Fruit fly (Drosophila melanogaster) whole organism, embryonic: Measurements from ENCODE around the gene Rdl.

ENCODE experiments used
- ATbp ChIP-seq: fragments of 200-800 bp; sonication (Bioruptor generic); optimal IDR thresholded peaks from 2 replicates; lab custom pipeline; 2017; ENCODE audit warnings: missing biosample characterization, mild to moderate bottlenecking, missing genetic modification characterization, missing genetic modification reagents
- B-H2 ChIP-seq: fragments of 200-800 bp; sonication (Bioruptor generic); optimal IDR thresholded peaks from 2 replicates; lab custom pipeline; 2018; ENCODE audit warnings: missing biosample characterization, mild to moderate bottlenecking, missing genetic modification characterization
- Blimp-1 ChIP-seq: fragments of 200-800 bp; sonication (Bioruptor generic); optimal IDR thresholded peaks from 3 replicates; lab custom pipeline; 2018; ENCODE audit warnings: missing biosample characterization, missing genetic modification characterization, mild to moderate bottlenecking, moderate library complexity, missing genetic modification reagents
- CG10267 ChIP-seq: fragments of 200-800 bp; sonication (Bioruptor generic); optimal IDR thresholded peaks from 2 replicates; lab custom pipeline; 2018; ENCODE audit warnings: missing biosample characterization, mild to moderate bottlenecking, missing genetic modification characterization, moderate library complexity
- CG10543 ChIP-seq: fragments of 200-800 bp; sonication (Bioruptor generic); optimal IDR thresholded peaks from 3 replicates; lab custom pipeline; 2017; ENCODE audit warnings: missing biosample characterization, mild to moderate bottlenecking, missing genetic modification characterization, moderate library complexity
- CG11504 ChIP-seq: fragments of 200-800 bp; sonication (Bioruptor generic); optimal IDR thresholded peaks from 3 replicates; lab custom pipeline; 2019; ENCODE audit warnings: missing biosample characterization, mild to moderate bottlenecking, missing genetic modification characterization, moderate library complexity
- CG11723 ChIP-seq: fragments of 200-800 bp; sonication (Bioruptor generic); optimal IDR thresholded peaks from 2 replicates; lab custom pipeline; 2017; ENCODE audit warnings: missing biosample characterization, mild to moderate bottlenecking, missing genetic modification characterization
- CG12769 ChIP-seq: fragments of 200-800 bp; sonication (Bioruptor generic); optimal IDR thresholded peaks from 2 replicates; lab custom pipeline; 2019; ENCODE audit warnings: missing biosample characterization, mild to moderate bottlenecking, missing genetic modification characterization, moderate library complexity
- CG14050 ChIP-seq: fragments of 200-800 bp; sonication (Bioruptor generic); IDR thresholded peaks from 3 replicates; pipeline ENCODE4 v1.3.6; 2022; ENCODE audit warnings: missing biosample characterization, missing genetic modification characterization
- CG14667 ChIP-seq: fragments of 200-800 bp; sonication (Bioruptor generic); IDR thresholded peaks from 2 replicates; pipeline ENCODE4 v1.3.6; 2022; ENCODE audit warnings: missing biosample characterization, missing genetic modification characterization
- CG1603 ChIP-seq: fragments of 200-800 bp; sonication (Bioruptor generic); optimal IDR thresholded peaks from 2 replicates; lab custom pipeline; 2019; ENCODE audit warnings: missing biosample characterization, mild to moderate bottlenecking, missing genetic modification characterization, moderate library complexity
- CG1647 ChIP-seq: fragments of 200-800 bp; sonication (Bioruptor generic); optimal IDR thresholded peaks from 3 replicates; lab custom pipeline; 2016; ENCODE audit warnings: missing biosample characterization, missing genetic modification characterization
- CG2199 ChIP-seq: fragments of 200-800 bp; sonication (Bioruptor generic); IDR thresholded peaks from 3 replicates; pipeline ENCODE4 v1.3.6; 2022; ENCODE audit warnings: missing biosample characterization, missing genetic modification characterization
- CG2889 ChIP-seq: fragments of 200-800 bp; sonication (Bioruptor generic); IDR thresholded peaks from 3 replicates; pipeline ENCODE4 v1.3.6; 2022; ENCODE audit warnings: missing biosample characterization, missing genetic modification characterization
- CG30403 ChIP-seq: fragments of 200-800 bp; sonication (Bioruptor generic); optimal IDR thresholded peaks from 3 replicates; lab custom pipeline; 2016; ENCODE audit warnings: missing biosample characterization, missing genetic modification characterization
- CG3281 ChIP-seq: fragments of 200-800 bp; sonication (Bioruptor generic); optimal IDR thresholded peaks from 3 replicates; lab custom pipeline; 2017; ENCODE audit warnings: missing biosample characterization, mild to moderate bottlenecking, missing genetic modification characterization
- CG4328 ChIP-seq: fragments of 200-800 bp; sonication (Bioruptor generic); optimal IDR thresholded peaks from 3 replicates; lab custom pipeline; 2017; ENCODE audit warnings: missing biosample characterization, missing genetic modification reagents, missing genetic modification characterization
- CG4707 ChIP-seq: fragments of 200-800 bp; sonication (Bioruptor generic); optimal IDR thresholded peaks from 2 replicates; lab custom pipeline; 2018; ENCODE audit warnings: missing biosample characterization, mild to moderate bottlenecking, missing genetic modification characterization, moderate library complexity
- CG6689 ChIP-seq: fragments of 200-800 bp; sonication (Bioruptor generic); IDR thresholded peaks from 2 replicates; pipeline ENCODE4 v1.3.6; 2022; ENCODE audit warnings: missing biosample characterization, missing genetic modification characterization
- CG7963 ChIP-seq: fragments of 200-800 bp; sonication (Bioruptor generic); IDR thresholded peaks from 3 replicates; pipeline ENCODE4 v1.3.6; 2022; ENCODE audit warnings: missing biosample characterization, missing genetic modification characterization; ENCODE audit not compliant: partially characterized antibody
- CTCF ChIP-seq: fragments of 200-800 bp; sonication (Bioruptor generic); optimal IDR thresholded peaks from 2 replicates; lab custom pipeline; 2017; ENCODE audit warnings: missing biosample characterization, mild to moderate bottlenecking, missing genetic modification characterization, moderate library complexity
- Dek ChIP-seq: fragments of 200-800 bp; sonication (Bioruptor generic); optimal IDR thresholded peaks from 3 replicates; lab custom pipeline; 2019; ENCODE audit warnings: missing biosample characterization, mild to moderate bottlenecking, missing genetic modification characterization, moderate library complexity
- Eip74EF ChIP-seq, 2 experiments: fragments of 200-800 bp in 1 of 2; fragments of >200 bp in 1 of 2; sonication (Bioruptor generic) in 1 of 2; optimal IDR thresholded peaks; 2 replicates each; lab custom pipeline; 2017 to 2019; ENCODE audit warnings: missing biosample characterization in 2 of 2, missing genetic modification characterization in 2 of 2, mild to moderate bottlenecking in 1 of 2, moderate library complexity in 1 of 2
- Elba2 ChIP-seq: fragments of 200-800 bp; sonication (Bioruptor generic); optimal IDR thresholded peaks from 3 replicates; lab custom pipeline; 2016; ENCODE audit warnings: missing biosample characterization, missing genetic modification characterization
- Fer1 ChIP-seq: fragments of 200-800 bp; sonication (Bioruptor generic); optimal IDR thresholded peaks from 2 replicates; lab custom pipeline; 2017; ENCODE audit warnings: missing biosample characterization, mild to moderate bottlenecking, missing genetic modification characterization
- H15 ChIP-seq: fragments of 200-800 bp; sonication (Bioruptor generic); IDR thresholded peaks from 3 replicates; pipeline ENCODE4 v1.3.6; 2022; ENCODE audit warnings: missing biosample characterization, missing genetic modification characterization
- HLH3B ChIP-seq: fragments of 200-800 bp; sonication (Bioruptor generic); IDR thresholded peaks from 2 replicates; pipeline ENCODE4 v1.3.6; 2022; ENCODE audit warnings: missing biosample characterization, missing genetic modification characterization
- HLH54F ChIP-seq: fragments of 200-800 bp; sonication (Bioruptor generic); optimal IDR thresholded peaks from 3 replicates; lab custom pipeline; 2016; ENCODE audit warnings: missing biosample characterization, missing genetic modification characterization
- Hmr ChIP-seq: fragments of 200-800 bp; sonication (Bioruptor generic); optimal IDR thresholded peaks from 3 replicates; lab custom pipeline; 2017; ENCODE audit warnings: mild to moderate bottlenecking, missing biosample characterization, missing genetic modification reagents, missing genetic modification characterization
- Meics ChIP-seq: fragments of 200-800 bp; sonication (Bioruptor generic); optimal IDR thresholded peaks from 2 replicates; lab custom pipeline; 2017; ENCODE audit warnings: missing biosample characterization, mild to moderate bottlenecking, missing genetic modification characterization
- Pdp1 ChIP-seq, 2 experiments: fragments of 200-800 bp; sonication (Bioruptor generic); optimal IDR thresholded peaks; 3 replicates each; lab custom pipeline; 2016; ENCODE audit warnings: missing biosample characterization in 2 of 2, missing genetic modification characterization in 2 of 2, mild to moderate bottlenecking in 1 of 2, moderate library complexity in 1 of 2
- Xbp1 ChIP-seq: fragments of 200-800 bp; sonication (Bioruptor generic); optimal IDR thresholded peaks from 3 replicates; lab custom pipeline; 2016; ENCODE audit warnings: missing biosample characterization, mild to moderate bottlenecking, missing genetic modification characterization
- bcd ChIP-seq: fragments of 200-800 bp; sonication (Bioruptor generic); optimal IDR thresholded peaks from 2 replicates; lab custom pipeline; 2017; ENCODE audit warnings: missing biosample characterization, mild to moderate bottlenecking, missing genetic modification characterization
- chinmo ChIP-seq: fragments of 200-800 bp; sonication (Bioruptor generic); IDR thresholded peaks from 4 replicates; pipeline ENCODE4 v1.3.6; 2022; ENCODE audit warnings: missing biosample characterization, missing genetic modification characterization; ENCODE audit not compliant: partially characterized antibody
- eve ChIP-seq, 2 experiments: fragments of >200 bp; optimal IDR thresholded peaks; 2 replicates each; lab custom pipeline; 2017; ENCODE audit warnings: missing biosample characterization in 2 of 2, missing genetic modification characterization in 2 of 2
- exex ChIP-seq: fragments of 200-800 bp; sonication (Bioruptor generic); optimal IDR thresholded peaks from 4 replicates; lab custom pipeline; 2018; ENCODE audit warnings: missing biosample characterization, mild to moderate bottlenecking, missing genetic modification characterization, moderate library complexity
- ftz-f1 ChIP-seq: fragments of 200-800 bp; sonication (Bioruptor generic); optimal IDR thresholded peaks from 2 replicates; lab custom pipeline; 2016; ENCODE audit warnings: missing biosample characterization, missing genetic modification characterization
- gem ChIP-seq: fragments of 200-800 bp; sonication (Bioruptor generic); optimal IDR thresholded peaks from 2 replicates; lab custom pipeline; 2019; ENCODE audit warnings: missing biosample characterization, mild to moderate bottlenecking, missing genetic modification characterization, moderate library complexity
- hb ChIP-seq: fragments of 200-800 bp; sonication (Bioruptor generic); IDR thresholded peaks from 3 replicates; pipeline ENCODE4 v1.3.6; 2022; ENCODE audit warnings: missing biosample characterization, missing genetic modification characterization; ENCODE audit not compliant: partially characterized antibody
- kay ChIP-seq: fragments of 200-800 bp; sonication (Bioruptor generic); optimal IDR thresholded peaks from 2 replicates; lab custom pipeline; 2016; ENCODE audit warnings: missing biosample characterization, missing genetic modification characterization
- p53 ChIP-seq: fragments of 200-800 bp; sonication (Bioruptor generic); optimal IDR thresholded peaks from 2 replicates; lab custom pipeline; 2016; ENCODE audit warnings: missing biosample characterization, missing genetic modification characterization
- pan ChIP-seq, 4 experiments: fragments of >200 bp in 3 of 4; fragments of 200-800 bp in 1 of 4; sonication (Bioruptor generic) in 1 of 4; optimal IDR thresholded peaks in 3 of 4; IDR thresholded peaks in 1 of 4; 2 replicates each; pipeline versions ENCODE4 v1.3.6 to Lab custom; 2017 to 2022; ENCODE audit warnings: missing biosample characterization in 2 of 4, missing genetic modification characterization in 2 of 4, mixed read lengths in 1 of 4
- peb ChIP-seq: fragments of 200-800 bp; sonication (Bioruptor generic); IDR thresholded peaks from 2 replicates; pipeline ENCODE4 v1.3.6; 2022; ENCODE audit warnings: missing biosample characterization, missing genetic modification characterization
- pita ChIP-seq: fragments of 200-800 bp; sonication (Bioruptor generic); optimal IDR thresholded peaks from 2 replicates; lab custom pipeline; 2017; ENCODE audit warnings: missing biosample characterization, mild to moderate bottlenecking, missing genetic modification characterization
- pros ChIP-seq: fragments of 200-800 bp; sonication (Bioruptor generic); optimal IDR thresholded peaks from 3 replicates; lab custom pipeline; 2019; ENCODE audit warnings: missing biosample characterization, mild to moderate bottlenecking, missing genetic modification characterization, moderate library complexity
- sisA ChIP-seq: fragments of 200-800 bp; sonication (Bioruptor generic); IDR thresholded peaks from 2 replicates; pipeline ENCODE4 v1.3.6; 2022; ENCODE audit warnings: missing biosample characterization, missing genetic modification characterization
- sug ChIP-seq: fragments of 200-800 bp; optimal IDR thresholded peaks from 2 replicates; lab custom pipeline; 2019; ENCODE audit warnings: missing biosample characterization, mild to moderate bottlenecking, missing genetic modification characterization, moderate library complexity
- trem ChIP-seq: fragments of 200-800 bp; optimal IDR thresholded peaks from 3 replicates; lab custom pipeline; 2019; ENCODE audit warnings: missing biosample characterization, mild to moderate bottlenecking, missing genetic modification characterization, moderate library complexity

The Rdl gene

dm6 chr3L:9126021-9126811 is 55.7 kb downstream of the Rdl start:
- 0 out of 2 replicates have a peak, but pooled peaks have one; percentile 25 for TF ChIP-seq peb (GFP tag; lab: Robert Waterston, UW)
- TF ChIP-seq CTCF = no peak
- TF ChIP-seq pros (GFP tag; lab: Kevin White, UChicago) = peak; percentile 14
- TF ChIP-seq Hmr (GFP tag; lab: Kevin White, UChicago) = no peak
- no peak for TF ChIP-seq CG10267
- peak; percentile 45; the same call in 1 of the 3 replicates for TF ChIP-seq CG2199 (GFP tag; lab: Robert Waterston, UW)
- TF ChIP-seq trem (tag; lab: Kevin White, UChicago) = no peak
- peak; percentile 28 for TF ChIP-seq HLH54F (GFP tag; lab: Kevin White, UChicago)
- peak; percentile 79 for TF ChIP-seq exex (tag; lab: Kevin White, UChicago)
- TF ChIP-seq gem (tag; lab: Kevin White, UChicago) = no peak
- no peak for TF ChIP-seq CG3281
- no peak for TF ChIP-seq p53 (GFP tag; lab: Kevin White, UChicago)
- TF ChIP-seq hb (GFP tag; lab: Robert Waterston, UW) = no peak
- no peak for TF ChIP-seq CG1603 (tag; lab: Kevin White, UChicago)
- no peak for TF ChIP-seq B-H2 (GFP tag; lab: Kevin White, UChicago)
- TF ChIP-seq Meics (GFP tag; lab: Kevin White, UChicago) = peak; percentile 32
- no peak for TF ChIP-seq sisA (GFP tag; lab: Robert Waterston, UW)
- no peak for TF ChIP-seq CG4707
- TF ChIP-seq HLH3B (GFP tag; lab: Robert Waterston, UW) = no peak
- peak; percentile 66 for TF ChIP-seq sug (tag; lab: Kevin White, UChicago)
- TF ChIP-seq H15 = no peak
- no peak for TF ChIP-seq pita (GFP tag; lab: Kevin White, UChicago)
- no peak for TF ChIP-seq pan (optimal IDR thresholded peaks at IDR 0.05; lab: Kevin White, UChicago)
- TF ChIP-seq pan (GFP tag; optimal IDR thresholded peaks at IDR 0.05 in 1 of 2, IDR thresholded peaks at IDR 0.05 in 1 of 2) = peak in 1 of 2 experiments; percentile 10
- no peak for TF ChIP-seq CG14050 (GFP tag; lab: Robert Waterston, UW)
- TF ChIP-seq Pdp1 (GFP tag; optimal IDR thresholded peaks at IDR 0.05; lab: Kevin White, UChicago) = peak in 1 of 2 experiments; percentile 59
- TF ChIP-seq ftz-f1 (GFP tag; lab: Kevin White, UChicago) = no peak
- TF ChIP-seq CG6689 (GFP tag; lab: Robert Waterston, UW) = 0 out of 2 replicates have a peak, but pooled peaks have one; percentile 20
- no peak for TF ChIP-seq Eip74EF (GFP tag; optimal IDR thresholded peaks at IDR 0.05; lab: Kevin White, UChicago)
- peak; percentile 38 for TF ChIP-seq Xbp1 (GFP tag; lab: Kevin White, UChicago)
- no peak for TF ChIP-seq CG11723 (GFP tag; lab: Kevin White, UChicago)
- peak; percentile 36 for TF ChIP-seq CG30403 (GFP tag; lab: Kevin White, UChicago)
- TF ChIP-seq CG10543 (GFP tag; lab: Kevin White, UChicago) = peak; percentile 41
- peak in 1 of 2 experiments; percentile 18 for TF ChIP-seq eve (GFP tag; optimal IDR thresholded peaks at IDR 0.05; lab: Kevin White, UChicago)
- 0 out of 4 replicates have a peak, but pooled peaks have one; percentile 74 for TF ChIP-seq chinmo (GFP tag; lab: Robert Waterston, UW)
- TF ChIP-seq Fer1 = no peak
- no peak for TF ChIP-seq CG7963 (GFP tag; lab: Robert Waterston, UW)
- peak; percentile 26 for TF ChIP-seq bcd (GFP tag; lab: Kevin White, UChicago)
- peak; percentile 5 for TF ChIP-seq Dek (tag; lab: Kevin White, UChicago)
- no peak for TF ChIP-seq Elba2
- TF ChIP-seq CG1647 (GFP tag; lab: Kevin White, UChicago) = no peak
- no peak for TF ChIP-seq ATbp (GFP tag; lab: Kevin White, UChicago)
- TF ChIP-seq CG4328 (GFP tag; lab: Kevin White, UChicago) = no peak
- TF ChIP-seq Blimp-1 (GFP tag; lab: Kevin White, UChicago) = no peak
- TF ChIP-seq CG12769 (tag; lab: Kevin White, UChicago) = peak; percentile 42
- TF ChIP-seq CG11504 = peak; percentile 17
- no peak for TF ChIP-seq CG2889 (GFP tag; lab: Robert Waterston, UW)
- no peak for TF ChIP-seq kay
- TF ChIP-seq CG14667 (GFP tag; lab: Robert Waterston, UW) = no peak
